ENCODE assay signal across 6 fruit fly cellular contexts in the genomic region with DNA sequence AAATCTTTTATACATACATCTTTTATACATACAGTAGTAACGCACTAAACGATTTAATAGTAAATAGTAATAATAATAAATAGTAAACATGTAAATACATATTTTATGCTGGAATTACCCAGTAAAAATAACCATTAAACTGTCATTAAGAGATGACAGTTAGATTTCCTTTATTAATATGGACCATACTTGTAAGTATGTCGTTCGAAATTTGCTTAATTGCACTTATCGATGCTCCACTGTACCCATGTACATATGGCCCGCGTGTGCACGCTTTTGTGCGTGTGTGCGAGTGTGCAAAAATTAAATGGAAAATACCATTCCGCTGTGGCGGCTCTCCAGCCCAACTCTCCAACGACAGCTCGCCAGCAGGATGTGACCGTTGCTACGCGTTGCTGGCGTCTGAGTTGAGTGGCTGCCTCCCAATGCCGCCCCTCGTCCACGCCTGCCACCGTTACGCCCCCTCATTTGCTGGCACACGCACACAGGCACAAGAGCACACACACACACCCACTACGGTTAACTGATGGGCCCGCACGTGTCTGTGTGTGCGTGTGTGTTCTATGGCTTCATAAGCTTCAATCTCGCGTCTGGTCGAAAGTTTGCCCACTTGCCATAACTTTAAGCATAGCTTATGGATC.
TF ChIP-seq lines count a peak whose summit lies in the region.

No protein-coding gene starts in this region.

- TF ChIP-seq CTCF in whole organism, embryonic (GFP tag; optimal IDR thresholded peaks at IDR 0.05; lab: Kevin White, UChicago) = no peak

TF ChIP-seq in whole organism, 6 proteins besides CTCF, POLR2A, EP300 and RAD21:
- TF ChIP-seq EcR (GFP tag; optimal IDR thresholded peaks at IDR 0.05; lab: Kevin White, UChicago) (no peak), Dll (optimal IDR thresholded peaks at IDR 0.05; lab: Kevin White, UChicago) (peak; percentile 28), usp (GFP tag; optimal IDR thresholded peaks at IDR 0.05; lab: Kevin White, UChicago) (no peak), pan (optimal IDR thresholded peaks at IDR 0.05; lab: Kevin White, UChicago) (no peak), CG8478 (optimal IDR thresholded peaks at IDR 0.05; lab: Kevin White, UChicago) (no peak), psq (optimal IDR thresholded peaks at IDR 0.05; lab: Kevin White, UChicago) (no peak)

TF ChIP-seq in whole organism, adult, 20 proteins besides CTCF, POLR2A, EP300 and RAD21:
- peak; percentile 56 for TF ChIP-seq pad (GFP tag; optimal IDR thresholded peaks at IDR 0.05; lab: Kevin White, UChicago)
- TF ChIP-seq bab1 (GFP tag; optimal IDR thresholded peaks at IDR 0.05; lab: Kevin White, UChicago) = no peak
- TF ChIP-seq cnc (optimal IDR thresholded peaks at IDR 0.05; lab: Kevin White, UChicago) = no peak

TF ChIP-seq in whole organism, embryonic, 481 proteins besides CTCF, POLR2A, EP300 and RAD21 (continues in another document):
- TF ChIP-seq GATAe (GFP tag; conservative IDR thresholded peaks at IDR 0.05; lab: Robert Waterston, UW) (no peak), sr (GFP tag; IDR thresholded peaks at IDR 0.05; lab: Robert Waterston, UW) (peak; percentile 78), nom (GFP tag; optimal IDR thresholded peaks at IDR 0.05; lab: Kevin White, UChicago) (peak; percentile 24), CG18599 (GFP tag; optimal IDR thresholded peaks at IDR 0.05; lab: Kevin White, UChicago) (peak; percentile 36), Xbp1 (GFP tag; optimal IDR thresholded peaks at IDR 0.05; lab: Kevin White, UChicago) (peak; percentile 9), Rfx (GFP tag; IDR thresholded peaks at IDR 0.05; lab: Robert Waterston, UW) (peak; percentile 36; the same call in 1 of the 2 replicates), CG2116 (GFP tag; optimal IDR thresholded peaks at IDR 0.05; lab: Kevin White, UChicago) (no peak), CG10543 (GFP tag; optimal IDR thresholded peaks at IDR 0.05; lab: Kevin White, UChicago) (no peak), Ptx1 (GFP tag; IDR thresholded peaks at IDR 0.05; lab: Robert Waterston, UW) (peak; percentile 30; the same call in 1 of the 2 replicates), CG6689 (GFP tag; IDR thresholded peaks at IDR 0.05; lab: Robert Waterston, UW) (peak; percentile 22; the same call in 1 of the 2 replicates), CG6175 (GFP tag; IDR thresholded peaks at IDR 0.05; lab: Robert Waterston, UW) (0 out of 3 replicates have a peak, but pooled peaks have one; percentile 21), hkb (optimal IDR thresholded peaks at IDR 0.05; lab: Kevin White, UChicago) (no peak), hkb (GFP tag; IDR thresholded peaks at IDR 0.05; lab: Robert Waterston, UW) (0 out of 2 replicates have a peak, but pooled peaks have one; percentile 8), slbo (GFP tag; IDR thresholded peaks at IDR 0.05; lab: Robert Waterston, UW) (peak; percentile 24; the same call in 1 of the 2 replicates), CG11504 (tag; optimal IDR thresholded peaks at IDR 0.05; lab: Kevin White, UChicago) (peak; percentile 31), CG32772 (GFP tag; IDR thresholded peaks at IDR 0.05; lab: Robert Waterston, UW) (0 out of 2 replicates have a peak, but pooled peaks have one; percentile 23), unpg (GFP tag; optimal IDR thresholded peaks at IDR 0.05; lab: Kevin White, UChicago) (peak; percentile 20)

TF ChIP-seq in whole organism, prepupa, 60 proteins besides CTCF, POLR2A, EP300 and RAD21 (continues in another document):
- TF ChIP-seq dsx (GFP tag; optimal IDR thresholded peaks at IDR 0.05; lab: Kevin White, UChicago; ENCODE audit: poor library complexity, severe bottlenecking) (peak; percentile 43), CG8319 (GFP tag; optimal IDR thresholded peaks at IDR 0.05; lab: Kevin White, UChicago) (no peak), fd85E (GFP tag; optimal IDR thresholded peaks at IDR 0.05; lab: Kevin White, UChicago) (no peak), ss (GFP tag; optimal IDR thresholded peaks at IDR 0.05; lab: Kevin White, UChicago) (peak; percentile 38 to 56), CG11902 (GFP tag; optimal IDR thresholded peaks at IDR 0.05; lab: Kevin White, UChicago) (peak; percentile 8), CG3032 (tag; optimal IDR thresholded peaks at IDR 0.05; lab: Kevin White, UChicago) (peak; percentile 57), pdm3 (GFP tag; optimal IDR thresholded peaks at IDR 0.05; lab: Kevin White, UChicago) (no peak), eg (GFP tag; IDR thresholded peaks at IDR 0.05; lab: Robert Waterston, UW) (0 out of 3 replicates have a peak, but pooled peaks have one; percentile 47), achi (GFP tag; optimal IDR thresholded peaks at IDR 0.05; lab: Kevin White, UChicago) (peak; percentile 5), Met (GFP tag; optimal IDR thresholded peaks at IDR 0.05; lab: Kevin White, UChicago) (no peak), Sox15 (GFP tag; optimal IDR thresholded peaks at IDR 0.05; lab: Kevin White, UChicago) (peak; percentile 6), Eip78C (GFP tag; lab: Kevin White, UChicago) (peak; percentile 57), CG34406 (GFP tag; optimal IDR thresholded peaks at IDR 0.05; lab: Kevin White, UChicago) (peak; percentile 16), CG6163 (GFP tag; IDR thresholded peaks at IDR 0.05; lab: Robert Waterston, UW) (peak; percentile 54; the same call in 1 of the 3 replicates), CG31627 (GFP tag; optimal IDR thresholded peaks at IDR 0.05; lab: Kevin White, UChicago) (peak; percentile 18), CG10631 (GFP tag; optimal IDR thresholded peaks at IDR 0.05; lab: Kevin White, UChicago) (peak; percentile 17), CG8119 (GFP tag; IDR thresholded peaks at IDR 0.05; lab: Robert Waterston, UW) (peak; percentile 44; the same call in 2 of the 3 replicates), spab (GFP tag; optimal IDR thresholded peaks at IDR 0.05; lab: Kevin White, UChicago) (peak; percentile 28)

TF ChIP-seq in whole organism, pupa, 21 proteins besides CTCF, POLR2A, EP300 and RAD21:
- TF ChIP-seq CG8159 (tag; optimal IDR thresholded peaks at IDR 0.05; lab: Kevin White, UChicago) (peak; percentile 49), CG13204 (GFP tag; optimal IDR thresholded peaks at IDR 0.05; lab: Kevin White, UChicago) (peak; percentile 96), D1 (tag; optimal IDR thresholded peaks at IDR 0.05; lab: Kevin White, UChicago) (no peak), Ets98B (GFP tag; IDR thresholded peaks at IDR 0.05; lab: Robert Waterston, UW) (peak; percentile 31), CG34367 (tag; optimal IDR thresholded peaks at IDR 0.05; lab: Kevin White, UChicago) (peak; percentile 38), CG15710 (tag; optimal IDR thresholded peaks at IDR 0.05; lab: Kevin White, UChicago) (peak; percentile 49), Pif1B (GFP tag; optimal IDR thresholded peaks at IDR 0.05; lab: Kevin White, UChicago) (no peak), EcR (GFP tag; optimal IDR thresholded peaks at IDR 0.05; lab: Kevin White, UChicago) (peak; percentile 49), CG9948 (tag; optimal IDR thresholded peaks at IDR 0.05; lab: Kevin White, UChicago) (peak; percentile 25), CG12605 (GFP tag; IDR thresholded peaks at IDR 0.05; lab: Robert Waterston, UW) (no peak), Snoo (tag; optimal IDR thresholded peaks at IDR 0.05; lab: Kevin White, UChicago) (no peak), CG4496 (GFP tag; IDR thresholded peaks at IDR 0.05; lab: Robert Waterston, UW) (peak; percentile 54; the same call in 1 of the 3 replicates), CG8301 (tag; optimal IDR thresholded peaks at IDR 0.05; lab: Kevin White, UChicago) (peak; percentile 13), CG10348 (GFP tag; IDR thresholded peaks at IDR 0.05; lab: Robert Waterston, UW) (no peak), CG32121 (GFP tag; IDR thresholded peaks at IDR 0.05; lab: Robert Waterston, UW) (no peak), fd96Ca (GFP tag; IDR thresholded peaks at IDR 0.05; lab: Robert Waterston, UW) (0 out of 3 replicates have a peak, but pooled peaks have one; percentile 12), Pif1A (GFP tag; optimal IDR thresholded peaks at IDR 0.05; lab: Kevin White, UChicago) (peak; percentile 5), rn (GFP tag; IDR thresholded peaks at IDR 0.05; lab: Robert Waterston, UW) (no peak), gl (tag; optimal IDR thresholded peaks at IDR 0.05; lab: Kevin White, UChicago) (no peak), CG17806 (tag; optimal IDR thresholded peaks at IDR 0.05; lab: Kevin White, UChicago) (peak; percentile 31), CG14655 (GFP tag; optimal IDR thresholded peaks at IDR 0.05; lab: Kevin White, UChicago) (peak; percentile 49)
TF ChIP-seq in whole organism, pupa: peak in this region for 13.

TF ChIP-seq in whole organism, wandering third instar larva, 38 proteins besides CTCF, POLR2A, EP300 and RAD21:
- TF ChIP-seq pan (optimal IDR thresholded peaks at IDR 0.05; lab: Kevin White, UChicago) = no peak
- TF ChIP-seq jim (GFP tag; optimal IDR thresholded peaks at IDR 0.05; lab: Kevin White, UChicago) = no peak
- peak; percentile 39 for TF ChIP-seq woc (GFP tag; optimal IDR thresholded peaks at IDR 0.05; lab: Kevin White, UChicago)
- no peak for TF ChIP-seq Vsx2 (GFP tag; optimal IDR thresholded peaks at IDR 0.05; lab: Kevin White, UChicago; ENCODE audit: partially characterized antibody)
- no peak for TF ChIP-seq dmrt93B (GFP tag; optimal IDR thresholded peaks at IDR 0.05; lab: Kevin White, UChicago)
- TF ChIP-seq rgr (GFP tag; optimal IDR thresholded peaks at IDR 0.05; lab: Kevin White, UChicago) = no peak
- TF ChIP-seq HLH106 (tag; optimal IDR thresholded peaks at IDR 0.05; lab: Kevin White, UChicago) = peak; percentile 40
- no peak for TF ChIP-seq GATAd (GFP tag; optimal IDR thresholded peaks at IDR 0.05; lab: Kevin White, UChicago)
- TF ChIP-seq N (GFP tag; optimal IDR thresholded peaks at IDR 0.05; lab: Kevin White, UChicago) = no peak
- TF ChIP-seq foxo (GFP tag; optimal IDR thresholded peaks at IDR 0.05; lab: Kevin White, UChicago) = peak in 1 of 2 experiments; percentile 4
- no peak for TF ChIP-seq sv (GFP tag; optimal IDR thresholded peaks at IDR 0.05; lab: Kevin White, UChicago)
- peak; percentile 17 for TF ChIP-seq psq (GFP tag; optimal IDR thresholded peaks at IDR 0.05; lab: Kevin White, UChicago)
- peak; percentile 26 for TF ChIP-seq h (GFP tag; optimal IDR thresholded peaks at IDR 0.05; lab: Kevin White, UChicago)
